In genomic region chr3R:19226137-19226873, dm6 we compare ENCODE assay signal across 1 fruit fly cellular context.
TF ChIP-seq lines count a peak whose summit lies in the region.

Gene vib (minus strand): TSS chr3R:19226651.

TF ChIP-seq in whole organism, embryonic, 481 proteins besides CTCF, POLR2A, EP300 and RAD21 (continued from another document and continues in another):
- TF ChIP-seq Awh (GFP tag; IDR thresholded peaks at IDR 0.05; lab: Robert Waterston, UW), result no peak
- peak; percentile 45 for TF ChIP-seq CG3995 (GFP tag; optimal IDR thresholded peaks at IDR 0.05; lab: Kevin White, UChicago)
- TF ChIP-seq kah (GFP tag; optimal IDR thresholded peaks at IDR 0.05; lab: Kevin White, UChicago), result no peak
- TF ChIP-seq Sox100B (GFP tag; optimal IDR thresholded peaks at IDR 0.05; lab: Kevin White, UChicago), result no peak
- TF ChIP-seq trh (GFP tag; optimal IDR thresholded peaks at IDR 0.05; lab: Kevin White, UChicago), result peak; percentile 1
- TF ChIP-seq CG31388 (GFP tag; optimal IDR thresholded peaks at IDR 0.05; lab: Kevin White, UChicago), result no peak
- no peak for TF ChIP-seq slou (GFP tag; optimal IDR thresholded peaks at IDR 0.05; lab: Kevin White, UChicago)
- TF ChIP-seq CG9727 (GFP tag; optimal IDR thresholded peaks at IDR 0.05; lab: Kevin White, UChicago), result peak; percentile 44
- TF ChIP-seq nmo (GFP tag; optimal IDR thresholded peaks at IDR 0.05; lab: Kevin White, UChicago), result peak; percentile 61
- TF ChIP-seq crol (GFP tag; IDR thresholded peaks at IDR 0.05; lab: Robert Waterston, UW), result no peak
- peak; percentile 98 for TF ChIP-seq CG17568 (GFP tag; optimal IDR thresholded peaks at IDR 0.05; lab: Kevin White, UChicago)
- peak; percentile 14 for TF ChIP-seq Mad (GFP tag; optimal IDR thresholded peaks at IDR 0.05; lab: Kevin White, UChicago)
- TF ChIP-seq her (GFP tag; optimal IDR thresholded peaks at IDR 0.05; lab: Kevin White, UChicago), result peak; percentile 45
- peak; percentile 100 for TF ChIP-seq Dref (GFP tag; IDR thresholded peaks at IDR 0.05; lab: Robert Waterston, UW)
- TF ChIP-seq prd (optimal IDR thresholded peaks at IDR 0.05; lab: Kevin White, UChicago), result no peak
- no peak; the same call in 2 of the 3 replicates for TF ChIP-seq prd (GFP tag; IDR thresholded peaks at IDR 0.05; lab: Robert Waterston, UW)
- no peak for TF ChIP-seq danr (GFP tag; IDR thresholded peaks at IDR 0.05; lab: Robert Waterston, UW)
- TF ChIP-seq nerfin-1 (tag; optimal IDR thresholded peaks at IDR 0.05; lab: Kevin White, UChicago), result peak; percentile 38
- TF ChIP-seq Sin3A (optimal IDR thresholded peaks at IDR 0.05; lab: Kevin White, UChicago), result peak; percentile 10
- TF ChIP-seq hkb (optimal IDR thresholded peaks at IDR 0.05; lab: Kevin White, UChicago), result no peak
- TF ChIP-seq hkb (GFP tag; IDR thresholded peaks at IDR 0.05; lab: Robert Waterston, UW), result peak; percentile 68
- TF ChIP-seq Meics (GFP tag; optimal IDR thresholded peaks at IDR 0.05; lab: Kevin White, UChicago), result peak; percentile 53
- no peak for TF ChIP-seq ase (GFP tag; IDR thresholded peaks at IDR 0.05; lab: Robert Waterston, UW)
- TF ChIP-seq CG12744 (GFP tag; optimal IDR thresholded peaks at IDR 0.05; lab: Kevin White, UChicago), result no peak
- TF ChIP-seq CG4617 (GFP tag; optimal IDR thresholded peaks at IDR 0.05; lab: Kevin White, UChicago; ENCODE audit: borderline replicate concordance), result peak; percentile 58
- TF ChIP-seq CG10979 (tag; optimal IDR thresholded peaks at IDR 0.05; lab: Kevin White, UChicago), result peak; percentile 53
- TF ChIP-seq HHEX (GFP tag; optimal IDR thresholded peaks at IDR 0.05; lab: Kevin White, UChicago), result peak; percentile 57
- TF ChIP-seq Side (GFP tag; optimal IDR thresholded peaks at IDR 0.05; lab: Kevin White, UChicago), result peak; percentile 30
- TF ChIP-seq CG10431 (GFP tag; optimal IDR thresholded peaks at IDR 0.05; lab: Kevin White, UChicago), result no peak
- no peak for TF ChIP-seq CG11723 (GFP tag; optimal IDR thresholded peaks at IDR 0.05; lab: Kevin White, UChicago)
- peak; percentile 2 for TF ChIP-seq Spps (tag; optimal IDR thresholded peaks at IDR 0.05; lab: Kevin White, UChicago)
- TF ChIP-seq CG8944 (GFP tag; optimal IDR thresholded peaks at IDR 0.05; lab: Kevin White, UChicago), result no peak
- peak; percentile 97 for TF ChIP-seq Bgb (GFP tag; IDR thresholded peaks at IDR 0.05; lab: Robert Waterston, UW; ENCODE audit: partially characterized antibody)
- TF ChIP-seq Hmr (GFP tag; optimal IDR thresholded peaks at IDR 0.05; lab: Kevin White, UChicago), result peak; percentile 72
- TF ChIP-seq Lim3 (GFP tag; IDR thresholded peaks at IDR 0.05; lab: Robert Waterston, UW), result no peak
- no peak for TF ChIP-seq bab2 (GFP tag; optimal IDR thresholded peaks at IDR 0.05; lab: Kevin White, UChicago)
- TF ChIP-seq CG42726 (GFP tag; IDR thresholded peaks at IDR 0.05; lab: Robert Waterston, UW; ENCODE audit: partially characterized antibody), result peak; percentile 88
- TF ChIP-seq sens-2 (GFP tag; IDR thresholded peaks at IDR 0.05; lab: Robert Waterston, UW), result peak; percentile 27; the same call in 1 of the 2 replicates
- TF ChIP-seq CG17361 (GFP tag; IDR thresholded peaks at IDR 0.05; lab: Robert Waterston, UW), result peak; percentile 75; the same call in 2 of the 3 replicates
- peak; percentile 34 for TF ChIP-seq NC2β (GFP tag; optimal IDR thresholded peaks at IDR 0.05; lab: Kevin White, UChicago)
- no peak for TF ChIP-seq sc (optimal IDR thresholded peaks at IDR 0.05; lab: Kevin White, UChicago)
- no peak for TF ChIP-seq sc (GFP tag; optimal IDR thresholded peaks at IDR 0.05; lab: Kevin White, UChicago)
- peak; percentile 68 for TF ChIP-seq CG14710 (tag; optimal IDR thresholded peaks at IDR 0.05; lab: Kevin White, UChicago)
- TF ChIP-seq Xbp1 (GFP tag; optimal IDR thresholded peaks at IDR 0.05; lab: Kevin White, UChicago), result peak; percentile 63
- TF ChIP-seq CG5245 (GFP tag; optimal IDR thresholded peaks at IDR 0.05; lab: Kevin White, UChicago), result no peak
- TF ChIP-seq CG10565 (GFP tag; optimal IDR thresholded peaks at IDR 0.05; lab: Kevin White, UChicago), result no peak
- TF ChIP-seq ro (GFP tag; IDR thresholded peaks at IDR 0.05; lab: Robert Waterston, UW), result no peak
- no peak for TF ChIP-seq pb (GFP tag; optimal IDR thresholded peaks at IDR 0.05; lab: Kevin White, UChicago)
- no peak for TF ChIP-seq Dip2 (GFP tag; IDR thresholded peaks at IDR 0.05; lab: Robert Waterston, UW)
- TF ChIP-seq CG14050 (GFP tag; IDR thresholded peaks at IDR 0.05; lab: Robert Waterston, UW), result peak; percentile 33; the same call in 1 of the 3 replicates
- TF ChIP-seq lilli (GFP tag; optimal IDR thresholded peaks at IDR 0.05; lab: Kevin White, UChicago), result peak; percentile 4
- peak; percentile 91 for TF ChIP-seq MBD-R2 (GFP tag; IDR thresholded peaks at IDR 0.05; lab: Robert Waterston, UW)
- TF ChIP-seq CG10543 (GFP tag; optimal IDR thresholded peaks at IDR 0.05; lab: Kevin White, UChicago), result peak; percentile 32
- no peak for TF ChIP-seq Dfd (GFP tag; optimal IDR thresholded peaks at IDR 0.05; lab: Kevin White, UChicago)
- TF ChIP-seq insv (GFP tag; optimal IDR thresholded peaks at IDR 0.05; lab: Kevin White, UChicago), result peak in 1 of 2 experiments; percentile 43
- TF ChIP-seq eve (GFP tag; optimal IDR thresholded peaks at IDR 0.05; lab: Kevin White, UChicago), result no peak
- peak; percentile 55 for TF ChIP-seq CG4424 (GFP tag; optimal IDR thresholded peaks at IDR 0.05; lab: Kevin White, UChicago)
- TF ChIP-seq p53 (GFP tag; optimal IDR thresholded peaks at IDR 0.05; lab: Kevin White, UChicago), result no peak
- TF ChIP-seq Mrtf (GFP tag; IDR thresholded peaks at IDR 0.05; lab: Robert Waterston, UW), result no peak
- TF ChIP-seq Six4 (GFP tag; optimal IDR thresholded peaks at IDR 0.05; lab: Kevin White, UChicago), result peak; percentile 19
- TF ChIP-seq CG7271 (tag; optimal IDR thresholded peaks at IDR 0.05; lab: Kevin White, UChicago), result peak; percentile 41
- no peak for TF ChIP-seq NC2α (GFP tag; optimal IDR thresholded peaks at IDR 0.05; lab: Kevin White, UChicago)
- TF ChIP-seq CG17186 (GFP tag; optimal IDR thresholded peaks at IDR 0.05; lab: Kevin White, UChicago), result peak; percentile 76
- TF ChIP-seq ham (GFP tag; IDR thresholded peaks at IDR 0.05; lab: Robert Waterston, UW), result no peak
- TF ChIP-seq CG10959 (GFP tag; IDR thresholded peaks at IDR 0.05; lab: Robert Waterston, UW), result no peak
- no peak for TF ChIP-seq Atf-2 (GFP tag; optimal IDR thresholded peaks at IDR 0.05; lab: Kevin White, UChicago)
- TF ChIP-seq br (optimal IDR thresholded peaks at IDR 0.05; lab: Kevin White, UChicago), result no peak
- TF ChIP-seq H15 (GFP tag; IDR thresholded peaks at IDR 0.05; lab: Robert Waterston, UW), result 0 out of 3 replicates have a peak, but pooled peaks have one; percentile 35
- peak; percentile 61; the same call in 1 of the 2 replicates for TF ChIP-seq NFAT (GFP tag; IDR thresholded peaks at IDR 0.05; lab: Robert Waterston, UW)
- peak; percentile 77 for TF ChIP-seq trem (tag; optimal IDR thresholded peaks at IDR 0.05; lab: Kevin White, UChicago)
- TF ChIP-seq chm (GFP tag; IDR thresholded peaks at IDR 0.05; lab: Robert Waterston, UW), result peak; percentile 43; the same call in 1 of the 2 replicates
- no peak for TF ChIP-seq CG11560 (tag; IDR thresholded peaks at IDR 0.05; lab: Robert Waterston, UW)
- no peak for TF ChIP-seq da (GFP tag; optimal IDR thresholded peaks at IDR 0.05; lab: Kevin White, UChicago)
- peak; percentile 95 for TF ChIP-seq stwl (tag; optimal IDR thresholded peaks at IDR 0.05; lab: Kevin White, UChicago)
- TF ChIP-seq cad (GFP tag; optimal IDR thresholded peaks at IDR 0.05; lab: Kevin White, UChicago), result no peak
- no peak for TF ChIP-seq fu2 (GFP tag; optimal IDR thresholded peaks at IDR 0.05; lab: Kevin White, UChicago)
- TF ChIP-seq slbo (GFP tag; IDR thresholded peaks at IDR 0.05; lab: Robert Waterston, UW), result peak; percentile 64
- peak; percentile 12; the same call in 1 of the 2 replicates for TF ChIP-seq peb (GFP tag; IDR thresholded peaks at IDR 0.05; lab: Robert Waterston, UW)
- no peak for TF ChIP-seq CG17359 (tag; optimal IDR thresholded peaks at IDR 0.05; lab: Kevin White, UChicago)
- peak; percentile 95; the same call in 1 of the 2 replicates for TF ChIP-seq amos (GFP tag; IDR thresholded peaks at IDR 0.05; lab: Robert Waterston, UW; ENCODE audit: partially characterized antibody)
- no peak for TF ChIP-seq B-H2 (GFP tag; optimal IDR thresholded peaks at IDR 0.05; lab: Kevin White, UChicago)
- TF ChIP-seq mirr (GFP tag; optimal IDR thresholded peaks at IDR 0.05; lab: Kevin White, UChicago), result peak; percentile 61
- TF ChIP-seq CG2889 (GFP tag; IDR thresholded peaks at IDR 0.05; lab: Robert Waterston, UW), result 0 out of 3 replicates have a peak, but pooled peaks have one; percentile 26
- peak; percentile 75 for TF ChIP-seq CG12391 (tag; optimal IDR thresholded peaks at IDR 0.05; lab: Kevin White, UChicago)
- 0 out of 2 replicates have a peak, but pooled peaks have one; percentile 10 for TF ChIP-seq HLH3B (GFP tag; IDR thresholded peaks at IDR 0.05; lab: Robert Waterston, UW)
- TF ChIP-seq ash1 (GFP tag; optimal IDR thresholded peaks at IDR 0.05; lab: Kevin White, UChicago), result peak; percentile 15
- peak; percentile 90 for TF ChIP-seq vnd (GFP tag; IDR thresholded peaks at IDR 0.05; lab: Robert Waterston, UW; ENCODE audit: partially characterized antibody)
- TF ChIP-seq ewg (GFP tag; optimal IDR thresholded peaks at IDR 0.05; lab: Kevin White, UChicago), result peak; percentile 78
- no peak for TF ChIP-seq gcm2 (GFP tag; optimal IDR thresholded peaks at IDR 0.05; lab: Kevin White, UChicago)
- peak; percentile 14 for TF ChIP-seq CG13624 (GFP tag; optimal IDR thresholded peaks at IDR 0.05; lab: Kevin White, UChicago)
- TF ChIP-seq tll (GFP tag; optimal IDR thresholded peaks at IDR 0.05; lab: Kevin White, UChicago), result no peak
- TF ChIP-seq CG9437 (GFP tag; optimal IDR thresholded peaks at IDR 0.05; lab: Kevin White, UChicago), result no peak
- TF ChIP-seq CG18599 (GFP tag; optimal IDR thresholded peaks at IDR 0.05; lab: Kevin White, UChicago), result no peak
- TF ChIP-seq schlank (tag; optimal IDR thresholded peaks at IDR 0.05; lab: Kevin White, UChicago), result peak; percentile 5
- no peak for TF ChIP-seq slp2 (GFP tag; optimal IDR thresholded peaks at IDR 0.05; lab: Kevin White, UChicago)
- peak; percentile 97 for TF ChIP-seq HLH4C (GFP tag; IDR thresholded peaks at IDR 0.05; lab: Robert Waterston, UW; ENCODE audit: partially characterized antibody)
- no peak for TF ChIP-seq CG13296 (GFP tag; optimal IDR thresholded peaks at IDR 0.05; lab: Kevin White, UChicago)
- TF ChIP-seq eyg (GFP tag; optimal IDR thresholded peaks at IDR 0.05; lab: Kevin White, UChicago), result no peak
- TF ChIP-seq pzg (GFP tag; optimal IDR thresholded peaks at IDR 0.05; lab: Kevin White, UChicago), result peak; percentile 87
- no peak for TF ChIP-seq dan (GFP tag; IDR thresholded peaks at IDR 0.05; lab: Robert Waterston, UW)
- no peak; the same call in 2 of the 3 replicates for TF ChIP-seq Optix (GFP tag; IDR thresholded peaks at IDR 0.05; lab: Robert Waterston, UW)
- TF ChIP-seq ranshi (GFP tag; IDR thresholded peaks at IDR 0.05; lab: Robert Waterston, UW), result peak; percentile 58; the same call in 1 of the 2 replicates
- TF ChIP-seq gro (GFP tag; optimal IDR thresholded peaks at IDR 0.05; lab: Kevin White, UChicago), result no peak
- no peak for TF ChIP-seq Tbp (GFP tag; optimal IDR thresholded peaks at IDR 0.05; lab: Kevin White, UChicago)
- TF ChIP-seq CG1647 (GFP tag; optimal IDR thresholded peaks at IDR 0.05; lab: Kevin White, UChicago), result peak; percentile 19
- TF ChIP-seq CG2129 (GFP tag; IDR thresholded peaks at IDR 0.05; lab: Robert Waterston, UW; ENCODE audit: partially characterized antibody), result peak; percentile 35; the same call in 1 of the 2 replicates
- TF ChIP-seq CG4282 (GFP tag; optimal IDR thresholded peaks at IDR 0.05; lab: Kevin White, UChicago), result no peak
- peak; percentile 83 for TF ChIP-seq lab (GFP tag; optimal IDR thresholded peaks at IDR 0.05; lab: Kevin White, UChicago)
- no peak for TF ChIP-seq CG16815 (GFP tag; optimal IDR thresholded peaks at IDR 0.05; lab: Kevin White, UChicago)
- TF ChIP-seq gcm (GFP tag; optimal IDR thresholded peaks at IDR 0.05; lab: Kevin White, UChicago), result peak; percentile 52
- TF ChIP-seq dm (GFP tag; optimal IDR thresholded peaks at IDR 0.05; lab: Kevin White, UChicago), result peak; percentile 25
- peak; percentile 77 for TF ChIP-seq Sry-β (GFP tag; optimal IDR thresholded peaks at IDR 0.05; lab: Kevin White, UChicago)
- TF ChIP-seq Dll (GFP tag; IDR thresholded peaks at IDR 0.05; lab: Robert Waterston, UW; ENCODE audit: partially characterized antibody), result peak; percentile 86
- peak; percentile 52 for TF ChIP-seq CG34376 (GFP tag; optimal IDR thresholded peaks at IDR 0.05; lab: Kevin White, UChicago)
- TF ChIP-seq Antp (GFP tag; optimal IDR thresholded peaks at IDR 0.05; lab: Kevin White, UChicago), result no peak
- TF ChIP-seq gsb (GFP tag; IDR thresholded peaks at IDR 0.05; lab: Robert Waterston, UW), result no peak
- no peak for TF ChIP-seq Camta (GFP tag; optimal IDR thresholded peaks at IDR 0.05; lab: Kevin White, UChicago)
- no peak for TF ChIP-seq Mes4 (GFP tag; optimal IDR thresholded peaks at IDR 0.05; lab: Kevin White, UChicago)
- peak; percentile 44 for TF ChIP-seq CrebB (tag; optimal IDR thresholded peaks at IDR 0.05; lab: Kevin White, UChicago)
- peak; percentile 34 for TF ChIP-seq shn (GFP tag; optimal IDR thresholded peaks at IDR 0.05; lab: Kevin White, UChicago)
- peak; percentile 47 for TF ChIP-seq sens (GFP tag; lab: Kevin White, UChicago)
- TF ChIP-seq CG6791 (GFP tag; IDR thresholded peaks at IDR 0.05; lab: Robert Waterston, UW; ENCODE audit: partially characterized antibody), result peak; percentile 98
- TF ChIP-seq PHDP (tag; optimal IDR thresholded peaks at IDR 0.05; lab: Kevin White, UChicago), result peak; percentile 57
- TF ChIP-seq CG14441 (GFP tag; IDR thresholded peaks at IDR 0.05; lab: Robert Waterston, UW), result peak; percentile 54; the same call in 1 of the 2 replicates
- peak; percentile 94 for TF ChIP-seq Elba2 (GFP tag; optimal IDR thresholded peaks at IDR 0.05; lab: Kevin White, UChicago)
- peak; percentile 45 for TF ChIP-seq phol (tag; optimal IDR thresholded peaks at IDR 0.05; lab: Kevin White, UChicago)
- TF ChIP-seq Lpt (GFP tag; optimal IDR thresholded peaks at IDR 0.05; lab: Kevin White, UChicago), result no peak
- peak; percentile 36; the same call in 1 of the 2 replicates for TF ChIP-seq CG31224 (GFP tag; IDR thresholded peaks at IDR 0.05; lab: Robert Waterston, UW)
- no peak for TF ChIP-seq CG12219 (GFP tag; optimal IDR thresholded peaks at IDR 0.05; lab: Kevin White, UChicago)
- TF ChIP-seq CG9797 (GFP tag; optimal IDR thresholded peaks at IDR 0.05; lab: Kevin White, UChicago), result peak; percentile 76
- TF ChIP-seq ssp (GFP tag; IDR thresholded peaks at IDR 0.05; lab: Robert Waterston, UW), result peak; percentile 56
